Fruit fly (Drosophila melanogaster) whole organism, prepupa: ENCODE measurements around the gene jhamt.

Source experiments
- Blimp-1 ChIP-seq: fragments of 200-800 bp; sonication (Bioruptor generic); optimal IDR thresholded peaks from 3 replicates; lab custom pipeline; 2017; ENCODE audit warnings: missing biosample characterization, missing genetic modification characterization, mild to moderate bottlenecking, moderate library complexity, missing genetic modification reagents
- CG10631 ChIP-seq: fragments of 200-800 bp; sonication (Bioruptor generic); optimal IDR thresholded peaks from 2 replicates; lab custom pipeline; 2016; ENCODE audit warnings: missing biosample characterization, missing genetic modification characterization
- CG10669 ChIP-seq: fragments of 200-800 bp; sonication (Bioruptor generic); optimal IDR thresholded peaks from 3 replicates; lab custom pipeline; 2018; ENCODE audit warnings: missing biosample characterization, mild to moderate bottlenecking, missing genetic modification characterization, moderate library complexity
- CG11294 ChIP-seq: fragments of 200-800 bp; sonication (Bioruptor generic); IDR thresholded peaks from 2 replicates; pipeline ENCODE4 v1.3.6; 2022; ENCODE audit warnings: missing biosample characterization, missing genetic modification characterization
- CG11762 ChIP-seq: fragments of 200-800 bp; sonication (Bioruptor generic); optimal IDR thresholded peaks from 3 replicates; lab custom pipeline; 2016; ENCODE audit warnings: missing biosample characterization, missing genetic modification characterization; ENCODE audit not compliant: insufficient read depth
- CG11902 ChIP-seq: fragments of 200-800 bp; sonication (Bioruptor generic); optimal IDR thresholded peaks from 3 replicates; lab custom pipeline; 2016; ENCODE audit warnings: missing biosample characterization, missing genetic modification characterization
- CG15336 ChIP-seq: fragments of 200-800 bp; sonication (Bioruptor generic); IDR thresholded peaks from 2 replicates; pipeline ENCODE4 v1.3.6; 2022; ENCODE audit warnings: missing biosample characterization, missing genetic modification characterization
- CG1621 ChIP-seq: fragments of 200-800 bp; sonication (Bioruptor generic); optimal IDR thresholded peaks from 3 replicates; lab custom pipeline; 2018; ENCODE audit warnings: missing biosample characterization, mild to moderate bottlenecking, missing genetic modification characterization
- CG16779 ChIP-seq: fragments of 200-800 bp; sonication (Bioruptor generic); optimal IDR thresholded peaks from 3 replicates; lab custom pipeline; 2017; ENCODE audit warnings: missing biosample characterization, mild to moderate bottlenecking, missing genetic modification characterization
- CG3032 ChIP-seq: fragments of 200-800 bp; optimal IDR thresholded peaks from 2 replicates; lab custom pipeline; 2019; ENCODE audit warnings: missing biosample characterization, mild to moderate bottlenecking, missing genetic modification characterization, moderate library complexity
- CG31627 ChIP-seq: fragments of 200-800 bp; sonication (Bioruptor generic); optimal IDR thresholded peaks from 3 replicates; lab custom pipeline; 2016; ENCODE audit warnings: missing biosample characterization, missing genetic modification characterization
- CG32006 ChIP-seq: fragments of 200-800 bp; sonication (Bioruptor generic); optimal IDR thresholded peaks from 3 replicates; lab custom pipeline; 2017; ENCODE audit warnings: missing biosample characterization, mild to moderate bottlenecking, missing genetic modification characterization
- CG3919 ChIP-seq: fragments of 200-800 bp; sonication (Bioruptor generic); optimal IDR thresholded peaks from 3 replicates; lab custom pipeline; 2016; ENCODE audit warnings: missing biosample characterization, missing genetic modification characterization
- CG4318 ChIP-seq: fragments of 200-800 bp; sonication (Bioruptor generic); optimal IDR thresholded peaks from 3 replicates; lab custom pipeline; 2017; ENCODE audit warnings: missing biosample characterization, mild to moderate bottlenecking, missing genetic modification characterization
- CG6163 ChIP-seq: fragments of 200-800 bp; sonication (Bioruptor generic); IDR thresholded peaks from 3 replicates; pipeline ENCODE4 v1.3.6; 2022; ENCODE audit warnings: missing biosample characterization, missing genetic modification characterization
- CG6276 ChIP-seq: fragments of 200-800 bp; sonication (Bioruptor generic); optimal IDR thresholded peaks from 2 replicates; lab custom pipeline; 2017; ENCODE audit warnings: missing biosample characterization, mild to moderate bottlenecking, missing genetic modification characterization
- CG6808 ChIP-seq: fragments of 200-800 bp; sonication (Bioruptor generic); optimal IDR thresholded peaks from 3 replicates; lab custom pipeline; 2017; ENCODE audit warnings: missing biosample characterization, missing genetic modification characterization, mild to moderate bottlenecking, moderate library complexity, missing genetic modification reagents
- CG6854 ChIP-seq: fragments of 200-800 bp; sonication (Bioruptor generic); optimal IDR thresholded peaks from 2 replicates; lab custom pipeline; 2017; ENCODE audit warnings: missing biosample characterization, mild to moderate bottlenecking, missing genetic modification characterization
- CG7368 ChIP-seq: fragments of 200-800 bp; sonication (Bioruptor generic); optimal IDR thresholded peaks from 3 replicates; lab custom pipeline; 2016; ENCODE audit warnings: missing biosample characterization, missing genetic modification characterization
- CG8119 ChIP-seq: fragments of 200-800 bp; sonication (Bioruptor generic); IDR thresholded peaks from 3 replicates; pipeline ENCODE4 v1.3.6; 2022; ENCODE audit warnings: missing biosample characterization, missing genetic modification characterization
- CG8319 ChIP-seq: fragments of 200-800 bp; sonication (Bioruptor generic); optimal IDR thresholded peaks from 3 replicates; lab custom pipeline; 2016; ENCODE audit warnings: missing biosample characterization, missing genetic modification characterization
- CG8632 ChIP-seq: fragments of 200-800 bp; sonication (Bioruptor generic); optimal IDR thresholded peaks from 3 replicates; lab custom pipeline; 2016; ENCODE audit warnings: missing biosample characterization, missing genetic modification characterization
- Eip75B ChIP-seq: fragments of 200-800 bp; sonication (Bioruptor generic); optimal IDR thresholded peaks from 3 replicates; lab custom pipeline; 2016; ENCODE audit warnings: missing biosample characterization, missing genetic modification characterization
- Eip93F ChIP-seq: fragments of 200-800 bp; sonication (Bioruptor generic); optimal IDR thresholded peaks from 2 replicates; lab custom pipeline; 2016; ENCODE audit warnings: missing biosample characterization, mild to moderate bottlenecking, missing genetic modification characterization
- Ets21C ChIP-seq: fragments of 200-800 bp; sonication (Bioruptor generic); optimal IDR thresholded peaks from 3 replicates; lab custom pipeline; 2016; ENCODE audit warnings: missing biosample characterization, missing genetic modification characterization
- Gug ChIP-seq: fragments of 200-800 bp; sonication (Bioruptor generic); IDR thresholded peaks from 2 replicates; pipeline ENCODE4 v1.3.6; 2022; ENCODE audit warnings: missing biosample characterization, missing genetic modification characterization
- Hr38 ChIP-seq: sonication (Bioruptor generic); optimal IDR thresholded peaks from 2 replicates; lab custom pipeline; 2016; ENCODE audit warnings: missing biosample characterization, missing genetic modification characterization
- Hr39 ChIP-seq: fragments of 200-800 bp; sonication (Bioruptor generic); optimal IDR thresholded peaks from 2 replicates; lab custom pipeline; 2016; ENCODE audit warnings: missing biosample characterization, missing genetic modification characterization
- Hr4 ChIP-seq: fragments of 200-800 bp; sonication (Bioruptor generic); optimal IDR thresholded peaks from 3 replicates; lab custom pipeline; 2016; ENCODE audit warnings: missing biosample characterization, missing genetic modification characterization
- Lpt ChIP-seq: fragments of 200-800 bp; sonication (Bioruptor generic); optimal IDR thresholded peaks from 3 replicates; lab custom pipeline; 2016; ENCODE audit warnings: missing biosample characterization, missing genetic modification characterization
- Met ChIP-seq: fragments of 200-800 bp; sonication (Bioruptor generic); optimal IDR thresholded peaks from 3 replicates; lab custom pipeline; 2016; ENCODE audit warnings: missing biosample characterization, missing genetic modification characterization
- Smox ChIP-seq: fragments of 200-800 bp; sonication (Bioruptor generic); optimal IDR thresholded peaks from 3 replicates; lab custom pipeline; 2016; ENCODE audit warnings: missing biosample characterization, missing genetic modification characterization
- Sox102F ChIP-seq: fragments of 200-800 bp; sonication (Bioruptor generic); optimal IDR thresholded peaks from 2 replicates; lab custom pipeline; 2016; ENCODE audit warnings: missing biosample characterization, mild to moderate bottlenecking, missing genetic modification characterization
- Sox14 ChIP-seq: fragments of 200-800 bp; sonication (Bioruptor generic); optimal IDR thresholded peaks from 3 replicates; lab custom pipeline; 2016; ENCODE audit warnings: missing biosample characterization, missing genetic modification characterization
- Sox15 ChIP-seq: fragments of 200-800 bp; sonication (Bioruptor generic); optimal IDR thresholded peaks from 3 replicates; lab custom pipeline; 2016; ENCODE audit warnings: missing biosample characterization, missing genetic modification characterization
- achi ChIP-seq: fragments of 200-800 bp; sonication (Bioruptor generic); optimal IDR thresholded peaks from 3 replicates; lab custom pipeline; 2016; ENCODE audit warnings: missing biosample characterization, missing genetic modification characterization
- acj6 ChIP-seq: fragments of 200-800 bp; sonication (Bioruptor generic); optimal IDR thresholded peaks from 3 replicates; lab custom pipeline; 2016; ENCODE audit warnings: missing biosample characterization, missing genetic modification characterization
- cyc ChIP-seq: fragments of 200-800 bp; sonication (Bioruptor generic); optimal IDR thresholded peaks from 3 replicates; lab custom pipeline; 2016; ENCODE audit warnings: missing biosample characterization, missing genetic modification characterization
- dac ChIP-seq: fragments of 200-800 bp; sonication (Bioruptor generic); optimal IDR thresholded peaks from 2 replicates; lab custom pipeline; 2017; ENCODE audit warnings: missing biosample characterization, mild to moderate bottlenecking, missing genetic modification characterization
- eg ChIP-seq: fragments of 200-800 bp; sonication (Bioruptor generic); IDR thresholded peaks from 3 replicates; pipeline ENCODE4 v1.3.6; 2022; ENCODE audit warnings: missing biosample characterization, missing genetic modification characterization
- fd85E ChIP-seq: fragments of 200-800 bp; sonication (Bioruptor generic); optimal IDR thresholded peaks from 3 replicates; lab custom pipeline; 2016; ENCODE audit warnings: missing biosample characterization, missing genetic modification characterization
- fkh ChIP-seq: fragments of 200-800 bp; sonication (Bioruptor generic); optimal IDR thresholded peaks from 3 replicates; lab custom pipeline; 2017; ENCODE audit warnings: missing biosample characterization, mild to moderate bottlenecking, missing genetic modification characterization, moderate library complexity
- lz ChIP-seq: fragments of 200-800 bp; sonication (Bioruptor generic); optimal IDR thresholded peaks from 3 replicates; lab custom pipeline; 2016; ENCODE audit warnings: missing biosample characterization, missing genetic modification characterization
- pdm3 ChIP-seq: fragments of 200-800 bp; sonication (Bioruptor generic); optimal IDR thresholded peaks from 3 replicates; lab custom pipeline; 2016; ENCODE audit warnings: missing biosample characterization, missing genetic modification characterization
- spab ChIP-seq: fragments of 200-800 bp; sonication (Bioruptor generic); optimal IDR thresholded peaks from 2 replicates; lab custom pipeline; 2017; ENCODE audit warnings: missing biosample characterization, mild to moderate bottlenecking, missing genetic modification characterization, missing genetic modification reagents
- ss ChIP-seq, 2 experiments: fragments of 200-800 bp; sonication (Bioruptor generic); optimal IDR thresholded peaks; 2 replicates in 1 of 2; 3 replicates in 1 of 2; lab custom pipeline; 2017 to 2018; ENCODE audit warnings: mild to moderate bottlenecking in 2 of 2, missing biosample characterization in 2 of 2, missing genetic modification characterization in 2 of 2, moderate library complexity in 1 of 2
- svp ChIP-seq: fragments of 200-800 bp; sonication (Bioruptor generic); peaks from one replicate; lab custom pipeline; 2016; ENCODE audit warnings: missing biosample characterization, missing genetic modification characterization
- vri ChIP-seq: fragments of 200-800 bp; sonication (Bioruptor generic); optimal IDR thresholded peaks from 3 replicates; lab custom pipeline; 2016; ENCODE audit warnings: missing biosample characterization, mild to moderate bottlenecking, missing genetic modification characterization

jhamt gene

dm6 chr2L:16342224-16342623 is 23.5 kb upstream of the jhamt start, which contains the start of gene CG44405:
CG44405 (minus strand) TSS chr2L:16342324.
- TF ChIP-seq Hr4 (GFP tag; lab: Kevin White, UChicago) (no peak), fd85E (GFP tag; lab: Kevin White, UChicago) (no peak), Lpt (no peak), CG11762 (no peak), Hr38 (GFP tag; lab: Kevin White, UChicago) (no peak), CG8632 (GFP tag; lab: Kevin White, UChicago) (no peak), CG3919 (GFP tag; lab: Kevin White, UChicago) (no peak), CG31627 (no peak), Met (GFP tag; lab: Kevin White, UChicago) (no peak), CG15336 (GFP tag; lab: Robert Waterston, UW) (no peak), Ets21C (no peak), CG6808 (no peak), lz (no peak), Hr39 (no peak), CG4318 (GFP tag; lab: Kevin White, UChicago) (no peak), CG8119 (no peak), CG11902 (no peak), cyc (no peak)

- no peak for TF ChIP-seq CG3919 (GFP tag; lab: Kevin White, UChicago)
- TF ChIP-seq CG3032 (tag; lab: Kevin White, UChicago), result no peak
- peak; percentile 76 for TF ChIP-seq CG10631 (GFP tag; lab: Kevin White, UChicago)
- peak; percentile 51 for TF ChIP-seq Blimp-1
- TF ChIP-seq CG8319 (GFP tag; lab: Kevin White, UChicago), result peak; percentile 51
- peak; percentile 37 for TF ChIP-seq CG6854 (GFP tag; lab: Kevin White, UChicago)
- peak; percentile 75 for TF ChIP-seq CG4318 (GFP tag; lab: Kevin White, UChicago)
- no peak for TF ChIP-seq fkh (GFP tag; lab: Kevin White, UChicago)
- TF ChIP-seq svp (GFP tag; lab: Kevin White, UChicago), result peak; percentile 86
- peak; percentile 74 for TF ChIP-seq achi (GFP tag; lab: Kevin White, UChicago)
- TF ChIP-seq CG6163 (GFP tag; lab: Robert Waterston, UW), result peak; percentile 77
- TF ChIP-seq Eip75B (GFP tag; lab: Kevin White, UChicago), result no peak
- no peak for TF ChIP-seq CG1621 (tag; lab: Kevin White, UChicago)
- TF ChIP-seq Sox14 (GFP tag; lab: Kevin White, UChicago), result no peak
- peak; percentile 76 for TF ChIP-seq Sox15 (GFP tag; lab: Kevin White, UChicago)
- no peak for TF ChIP-seq Hr38 (GFP tag; lab: Kevin White, UChicago)
- no peak for TF ChIP-seq pdm3 (GFP tag; lab: Kevin White, UChicago)
- no peak for TF ChIP-seq CG6808
- peak; percentile 66 for TF ChIP-seq CG11762
- peak; percentile 83 for TF ChIP-seq Ets21C
- TF ChIP-seq spab (GFP tag; lab: Kevin White, UChicago), result peak; percentile 30
- peak; percentile 73 for TF ChIP-seq vri (GFP tag; lab: Kevin White, UChicago)
- no peak; the same call in 1 of the 3 replicates for TF ChIP-seq CG8119
- TF ChIP-seq Hr39, result peak; percentile 88
- TF ChIP-seq Sox102F, result no peak
- peak; percentile 61; the same call in 1 of the 2 replicates for TF ChIP-seq Gug
- TF ChIP-seq CG11294 (GFP tag; lab: Robert Waterston, UW), result no peak; the same call in 1 of the 2 replicates
- no peak for TF ChIP-seq dac
- peak; percentile 81 for TF ChIP-seq eg (GFP tag; lab: Robert Waterston, UW)
- TF ChIP-seq CG31627, result peak; percentile 84
- peak; percentile 78 for TF ChIP-seq Smox (GFP tag; lab: Kevin White, UChicago)
- peak; percentile 64 for TF ChIP-seq CG11902
- TF ChIP-seq CG32006, result no peak
- peak; percentile 48 for TF ChIP-seq Eip93F (GFP tag; lab: Kevin White, UChicago)
- TF ChIP-seq Hr4 (GFP tag; lab: Kevin White, UChicago), result peak; percentile 59
- TF ChIP-seq CG10669 (GFP tag; lab: Kevin White, UChicago), result no peak
- peak; percentile 82 for TF ChIP-seq cyc
- peak; percentile 46 for TF ChIP-seq CG7368 (GFP tag; lab: Kevin White, UChicago)
- no peak for TF ChIP-seq acj6 (GFP tag; lab: Kevin White, UChicago)
- no peak for TF ChIP-seq CG16779 (tag; lab: Kevin White, UChicago)
- no peak for TF ChIP-seq ss (GFP tag; optimal IDR thresholded peaks at IDR 0.05; lab: Kevin White, UChicago)
- peak; percentile 80 for TF ChIP-seq lz
- TF ChIP-seq CG6276, result no peak
- TF ChIP-seq CG15336 (GFP tag; lab: Robert Waterston, UW), result peak; percentile 50
Measured at dm6 chr2L:16350160-16350633, 15.5 kb upstream of the jhamt start.
